Worm (Caenorhabditis elegans) whole organism, early embryonic: ENCODE data around the gene prmt-5.

Experiments
- B0310.2 ChIP-seq: sonication (generic microtip); optimal IDR thresholded peaks from 2 replicates; lab custom pipeline; 2016; ENCODE audit warnings: mild to moderate bottlenecking, missing genetic modification characterization, missing compliant biosample characterization
- F13C5.2 ChIP-seq: sonication (generic microtip); optimal IDR thresholded peaks from 2 replicates; lab custom pipeline; 2017; ENCODE audit warnings: mild to moderate bottlenecking, missing genetic modification characterization, inconsistent platforms, missing compliant biosample characterization
- ama-1 ChIP-seq: fragments of 150-350 bp; optimal IDR thresholded peaks from 2 replicates; lab custom pipeline; 2014
- ceh-13 ChIP-seq: fragments of 200-800 bp; sonication (Bioruptor generic); optimal IDR thresholded peaks from 2 replicates; lab custom pipeline; 2018; ENCODE audit warnings: mild to moderate bottlenecking, missing genetic modification characterization, missing compliant biosample characterization
- ets-7 ChIP-seq: sonication (generic microtip); optimal IDR thresholded peaks from 2 replicates; lab custom pipeline; 2016; ENCODE audit warnings: missing genotype, missing genetic modification characterization, missing compliant biosample characterization
- flt-1 ChIP-seq: fragments of 200-800 bp; sonication (Bioruptor generic); IDR thresholded peaks from 2 replicates; pipeline ENCODE4 v1.3.6; 2022; ENCODE audit warnings: missing genetic modification characterization, missing compliant biosample characterization
- hmbx-1 ChIP-seq: sonication (generic microtip); optimal IDR thresholded peaks from 2 replicates; lab custom pipeline; 2016; ENCODE audit warnings: mild to moderate bottlenecking, missing genetic modification characterization, missing compliant biosample characterization
- hmg-4 ChIP-seq: fragments of 200-800 bp; sonication (Bioruptor generic); optimal IDR thresholded peaks from 2 replicates; lab custom pipeline; 2018; ENCODE audit warnings: mild to moderate bottlenecking, missing genetic modification characterization, missing compliant biosample characterization
- hnd-1 ChIP-seq: sonication (generic microtip); optimal IDR thresholded peaks from 2 replicates; lab custom pipeline; 2016; ENCODE audit warnings: missing genetic modification characterization, missing compliant biosample characterization
- pes-1 ChIP-seq: fragments of 200-800 bp; sonication (Bioruptor generic); IDR thresholded peaks from 2 replicates; pipeline ENCODE4 v1.3.6; 2022; ENCODE audit warnings: missing genetic modification reagents, missing genetic modification characterization, missing compliant biosample characterization
- scrt-1 ChIP-seq: fragments of 200-800 bp; sonication (Bioruptor generic); IDR thresholded peaks from 2 replicates; pipeline ENCODE4 v1.3.6; 2022; ENCODE audit warnings: missing genetic modification characterization, missing compliant biosample characterization
- sea-1 ChIP-seq: fragments of 200-800 bp; sonication (Bioruptor generic); conservative IDR thresholded peaks from 2 replicates; pipeline ENCODE4 v1.3.6; 2022; ENCODE audit warnings: missing genetic modification characterization, missing compliant biosample characterization
- tbx-11 ChIP-seq: fragments of 200-800 bp; sonication (Bioruptor generic); IDR thresholded peaks from 2 replicates; pipeline ENCODE4 v1.3.6; 2022; ENCODE audit warnings: missing genetic modification characterization, missing compliant biosample characterization
- tra-4 ChIP-seq: sonication (generic microtip); optimal IDR thresholded peaks from 2 replicates; lab custom pipeline; 2017; ENCODE audit warnings: missing genetic modification characterization, missing compliant biosample characterization

- no peak for TF ChIP-seq flt-1 (GFP tag; lab: Robert Waterston, UW)
- no peak for TF ChIP-seq ama-1 (lab: Kevin White, UChicago)
- no peak for TF ChIP-seq hmg-4 (GFP tag; lab: Kevin White, UChicago)
- TF ChIP-seq F13C5.2: no peak
- TF ChIP-seq tra-4 (tag; lab: Kevin White, UChicago): no peak
- TF ChIP-seq pes-1 (GFP tag; lab: Robert Waterston, UW): no peak
- TF ChIP-seq scrt-1: no peak
- TF ChIP-seq hmbx-1 (tag; lab: Kevin White, UChicago): no peak
- no peak for TF ChIP-seq B0310.2
- no peak for TF ChIP-seq tbx-11 (GFP tag; lab: Robert Waterston, UW)
- TF ChIP-seq ets-7 (tag; lab: Kevin White, UChicago): no peak
- TF ChIP-seq hnd-1: no peak
- no peak for TF ChIP-seq ceh-13
- TF ChIP-seq sea-1 (GFP tag; lab: Robert Waterston, UW): no peak
Observed at ce11 chrIII:5241854-5242253, 11.5 kb downstream of the prmt-5 start.
